Worm (Caenorhabditis elegans): Measurements from ENCODE around the gene gei-8.
A peak's percentile ranks its signal among the peaks of the same experiment; 100 is the strongest.

The gei-8 gene

ce11 chrIII:8115877-8116276, 5.2 kb downstream of the gei-8 start:
- no peak for TF ChIP-seq ceh-13 (GFP tag; optimal IDR thresholded peaks at IDR 0.05)
- no peak for TF ChIP-seq ets-7 (tag; optimal IDR thresholded peaks at IDR 0.05)
- TF ChIP-seq flt-1 (GFP tag; IDR thresholded peaks at IDR 0.05): no peak

ce11 chrIII:8111347-8111746, 9.7 kb downstream of the gei-8 start:
- TF ChIP-seq ceh-13 (GFP tag; optimal IDR thresholded peaks at IDR 0.05) (no peak), ama-1 (optimal IDR thresholded peaks at IDR 0.05) (no peak), hnd-1 (tag; optimal IDR thresholded peaks at IDR 0.05) (no peak), sea-1 (GFP tag; conservative IDR thresholded peaks at IDR 0.05) (no peak), ceh-36 (tag; optimal IDR thresholded peaks at IDR 0.05) (no peak), tbx-37 (GFP tag; conservative IDR thresholded peaks at IDR 0.05) (no peak), tbx-11 (GFP tag; IDR thresholded peaks at IDR 0.05) (no peak), aly-1 (tag; optimal IDR thresholded peaks at IDR 0.05) (no peak), scrt-1 (GFP tag; IDR thresholded peaks at IDR 0.05) (no peak), tra-4 (tag; optimal IDR thresholded peaks at IDR 0.05) (no peak), hmg-4 (GFP tag; optimal IDR thresholded peaks at IDR 0.05) (no peak)

- TF ChIP-seq tra-4 (tag; optimal IDR thresholded peaks at IDR 0.05) (peak; percentile 70), ceh-13 (GFP tag; optimal IDR thresholded peaks at IDR 0.05) (peak; percentile 87), ama-1 (optimal IDR thresholded peaks at IDR 0.05) (no peak), sea-1 (GFP tag; conservative IDR thresholded peaks at IDR 0.05) (peak; percentile 91), scrt-1 (GFP tag; IDR thresholded peaks at IDR 0.05) (peak; percentile 89), tbx-37 (GFP tag; conservative IDR thresholded peaks at IDR 0.05) (peak; percentile 83), ceh-36 (tag; optimal IDR thresholded peaks at IDR 0.05) (peak; percentile 89), hnd-1 (tag; optimal IDR thresholded peaks at IDR 0.05) (peak; percentile 68), aly-1 (tag; optimal IDR thresholded peaks at IDR 0.05) (peak; percentile 90), F13C5.2 (tag; optimal IDR thresholded peaks at IDR 0.05) (peak; percentile 90), B0310.2 (tag; optimal IDR thresholded peaks at IDR 0.05) (peak; percentile 90), tbx-11 (GFP tag; IDR thresholded peaks at IDR 0.05) (peak; percentile 89), pes-1 (GFP tag; IDR thresholded peaks at IDR 0.05) (peak; percentile 95), hmg-4 (GFP tag; optimal IDR thresholded peaks at IDR 0.05) (peak; percentile 93), flt-1 (GFP tag; IDR thresholded peaks at IDR 0.05) (peak; percentile 93), hmbx-1 (tag; optimal IDR thresholded peaks at IDR 0.05) (peak; percentile 57), ets-7 (tag; optimal IDR thresholded peaks at IDR 0.05) (peak; percentile 70)
Measured at ce11 chrIII:8109459-8110057, 11.5 kb downstream of the gei-8 start.

- no peak for TF ChIP-seq hmbx-1 (tag; optimal IDR thresholded peaks at IDR 0.05)
- TF ChIP-seq F13C5.2 (tag; optimal IDR thresholded peaks at IDR 0.05): no peak
- TF ChIP-seq scrt-1 (GFP tag; IDR thresholded peaks at IDR 0.05): no peak
- TF ChIP-seq ceh-36 (tag; optimal IDR thresholded peaks at IDR 0.05): no peak
- TF ChIP-seq tbx-11 (GFP tag; IDR thresholded peaks at IDR 0.05): no peak
- no peak for TF ChIP-seq flt-1 (GFP tag; IDR thresholded peaks at IDR 0.05)
- TF ChIP-seq hnd-1 (tag; optimal IDR thresholded peaks at IDR 0.05): no peak
- no peak for TF ChIP-seq pes-1 (GFP tag; IDR thresholded peaks at IDR 0.05)
- no peak for TF ChIP-seq sea-1 (GFP tag; conservative IDR thresholded peaks at IDR 0.05)
- no peak for TF ChIP-seq B0310.2 (tag; optimal IDR thresholded peaks at IDR 0.05)
- no peak for TF ChIP-seq ceh-13 (GFP tag; optimal IDR thresholded peaks at IDR 0.05)
- TF ChIP-seq aly-1 (tag; optimal IDR thresholded peaks at IDR 0.05): no peak
Measured at ce11 chrIII:8108490-8108889, 12.5 kb downstream of the gei-8 start, which contains the start of gene C14B9.3. TSS of gene C14B9.3 (plus strand) at chrIII:8108790.

DNA sequence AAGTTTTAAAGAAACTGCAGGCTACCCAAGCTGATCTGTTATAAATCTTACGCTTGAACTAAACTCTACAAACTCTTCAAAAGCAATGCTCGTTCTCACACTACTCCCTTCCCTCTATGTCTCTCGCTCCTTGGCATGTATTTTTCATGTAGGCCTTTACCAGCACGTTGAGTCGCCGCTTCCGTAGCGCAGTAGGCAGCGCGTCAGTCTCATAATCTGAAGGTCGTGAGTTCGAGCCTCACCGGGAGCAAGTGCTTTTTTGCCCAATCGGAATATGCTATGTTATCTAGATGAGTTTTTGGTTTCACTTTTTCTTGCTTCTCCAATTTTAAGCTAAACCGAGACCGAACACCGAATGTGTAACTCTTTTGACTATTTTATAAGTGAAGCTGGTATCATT, 14.6 kb downstream of the gei-8 start:
- TF ChIP-seq ceh-36 (tag; optimal IDR thresholded peaks at IDR 0.05): peak; percentile 75
- peak; percentile 88 for TF ChIP-seq aly-1 (tag; optimal IDR thresholded peaks at IDR 0.05)
- peak; percentile 66 for TF ChIP-seq hnd-1 (tag; optimal IDR thresholded peaks at IDR 0.05)
- peak; percentile 88 for TF ChIP-seq scrt-1 (GFP tag; IDR thresholded peaks at IDR 0.05)
- TF ChIP-seq hmg-4 (GFP tag; optimal IDR thresholded peaks at IDR 0.05): peak; percentile 92
- peak; percentile 88 for TF ChIP-seq sea-1 (GFP tag; conservative IDR thresholded peaks at IDR 0.05)
- no peak for TF ChIP-seq ama-1 (optimal IDR thresholded peaks at IDR 0.05)
- peak; percentile 27 for TF ChIP-seq hmbx-1 (tag; optimal IDR thresholded peaks at IDR 0.05)
- TF ChIP-seq tbx-37 (GFP tag; conservative IDR thresholded peaks at IDR 0.05): peak; percentile 67
- TF ChIP-seq ceh-13 (GFP tag; optimal IDR thresholded peaks at IDR 0.05): peak; percentile 64
- TF ChIP-seq tbx-11 (GFP tag; IDR thresholded peaks at IDR 0.05): peak; percentile 77
- TF ChIP-seq tra-4 (tag; optimal IDR thresholded peaks at IDR 0.05): peak; percentile 51
- TF ChIP-seq B0310.2 (tag; optimal IDR thresholded peaks at IDR 0.05): peak; percentile 79
- peak; percentile 91 for TF ChIP-seq pes-1 (GFP tag; IDR thresholded peaks at IDR 0.05)
- peak; percentile 50 for TF ChIP-seq ets-7 (tag; optimal IDR thresholded peaks at IDR 0.05)
- peak; percentile 80 for TF ChIP-seq F13C5.2 (tag; optimal IDR thresholded peaks at IDR 0.05)
- TF ChIP-seq flt-1 (GFP tag; IDR thresholded peaks at IDR 0.05): peak; percentile 86

DNA sequence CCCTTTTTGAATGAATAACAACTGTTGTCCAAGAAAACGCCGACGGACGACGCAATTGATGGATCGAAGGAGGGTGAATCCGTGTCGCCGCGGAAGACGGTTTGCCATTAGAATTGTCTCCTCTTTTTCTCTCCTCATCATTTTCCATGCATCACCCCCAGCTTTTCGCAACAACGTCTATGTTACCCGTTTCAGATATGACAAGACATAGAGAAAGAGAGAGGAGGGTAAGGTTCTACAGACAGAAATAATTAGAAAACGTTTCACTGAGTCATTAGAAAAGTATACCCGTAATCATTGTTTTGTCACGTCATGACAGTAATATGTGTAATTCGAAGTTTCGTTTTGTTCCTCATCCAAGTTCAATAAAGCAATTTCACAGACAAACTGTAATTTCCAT, 15.3 kb downstream of the gei-8 start:
- TF ChIP-seq ceh-13 (GFP tag; optimal IDR thresholded peaks at IDR 0.05): no peak
- no peak for TF ChIP-seq ama-1 (optimal IDR thresholded peaks at IDR 0.05)
- no peak for TF ChIP-seq pes-1 (GFP tag; IDR thresholded peaks at IDR 0.05)
- TF ChIP-seq hmg-4 (GFP tag; optimal IDR thresholded peaks at IDR 0.05): no peak
- TF ChIP-seq scrt-1 (GFP tag; IDR thresholded peaks at IDR 0.05): no peak
- TF ChIP-seq ets-7 (tag; optimal IDR thresholded peaks at IDR 0.05): no peak
- no peak for TF ChIP-seq tbx-37 (GFP tag; conservative IDR thresholded peaks at IDR 0.05)
- no peak for TF ChIP-seq ceh-36 (tag; optimal IDR thresholded peaks at IDR 0.05)
- TF ChIP-seq tra-4 (tag; optimal IDR thresholded peaks at IDR 0.05): no peak
- TF ChIP-seq F13C5.2 (tag; optimal IDR thresholded peaks at IDR 0.05): no peak

DNA sequence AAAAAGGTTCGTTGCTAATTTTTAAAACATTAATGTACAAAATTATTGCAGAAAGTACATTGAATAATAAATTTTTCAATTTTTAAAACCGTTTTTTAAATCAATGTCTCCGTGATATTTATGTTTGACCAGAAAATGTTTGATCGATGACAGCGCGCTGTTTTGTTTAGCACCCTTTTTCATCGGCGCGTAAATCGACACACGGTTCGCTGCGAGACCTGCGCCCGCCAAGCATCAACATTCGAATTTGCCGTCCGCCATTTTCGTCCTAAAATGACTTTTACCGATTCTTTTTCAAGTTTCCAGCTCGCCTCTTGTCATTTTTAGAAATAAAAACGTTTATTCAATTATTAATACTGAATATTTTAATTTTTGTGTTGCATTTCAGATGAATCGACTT, 20.1 kb downstream of the gei-8 start, which contains the start of gene plk-1:
plk-1 (plus strand) TSS at position 389 of the 400 bp plus-strand sequence.
- TF ChIP-seq F13C5.2 (tag; optimal IDR thresholded peaks at IDR 0.05) (no peak), tbx-11 (GFP tag; IDR thresholded peaks at IDR 0.05) (no peak), ceh-13 (GFP tag; optimal IDR thresholded peaks at IDR 0.05) (no peak), hmbx-1 (tag; optimal IDR thresholded peaks at IDR 0.05) (no peak), aly-1 (tag; optimal IDR thresholded peaks at IDR 0.05) (no peak), hmg-4 (GFP tag; optimal IDR thresholded peaks at IDR 0.05) (no peak), tbx-37 (GFP tag; conservative IDR thresholded peaks at IDR 0.05) (no peak)

Measured in whole organism, early embryonic.